Fruit fly (Drosophila melanogaster) whole organism, embryonic: ENCODE data around the gene mio.

Experiments used
- Bdp1 ChIP-seq: fragments of 200-800 bp; sonication (Bioruptor generic); optimal IDR thresholded peaks from 3 replicates; lab custom pipeline; 2016; ENCODE audit warnings: missing biosample characterization, missing genetic modification characterization
- Blimp-1 ChIP-seq: fragments of 200-800 bp; sonication (Bioruptor generic); optimal IDR thresholded peaks from 3 replicates; lab custom pipeline; 2018; ENCODE audit warnings: missing biosample characterization, missing genetic modification characterization, mild to moderate bottlenecking, moderate library complexity, missing genetic modification reagents
- CG11723 ChIP-seq: fragments of 200-800 bp; sonication (Bioruptor generic); optimal IDR thresholded peaks from 2 replicates; lab custom pipeline; 2017; ENCODE audit warnings: missing biosample characterization, mild to moderate bottlenecking, missing genetic modification characterization
- CG12659 ChIP-seq: fragments of 200-800 bp; sonication (Bioruptor generic); optimal IDR thresholded peaks from 3 replicates; lab custom pipeline; 2017; ENCODE audit warnings: mild to moderate bottlenecking, missing biosample characterization, missing genetic modification reagents, missing genetic modification characterization
- CG13296 ChIP-seq: fragments of 200-800 bp; sonication (Bioruptor generic); optimal IDR thresholded peaks from 3 replicates; lab custom pipeline; 2018; ENCODE audit warnings: missing biosample characterization, mild to moderate bottlenecking, missing genetic modification characterization
- CG13894 ChIP-seq: fragments of 200-800 bp; sonication (Bioruptor generic); optimal IDR thresholded peaks from 3 replicates; lab custom pipeline; 2018; ENCODE audit warnings: missing biosample characterization, mild to moderate bottlenecking, missing genetic modification characterization, moderate library complexity
- CG14441 ChIP-seq: fragments of 200-800 bp; sonication (Bioruptor generic); IDR thresholded peaks from 2 replicates; pipeline ENCODE4 v1.3.6; 2022; ENCODE audit warnings: missing biosample characterization, missing genetic modification characterization
- CG15514 ChIP-seq: fragments of 200-800 bp; sonication (Bioruptor generic); optimal IDR thresholded peaks from 3 replicates; lab custom pipeline; 2017; ENCODE audit warnings: missing biosample characterization, missing genetic modification characterization, mild to moderate bottlenecking, moderate library complexity, missing genetic modification reagents
- CG16813 ChIP-seq: fragments of 200-800 bp; sonication (Bioruptor generic); IDR thresholded peaks from 3 replicates; pipeline ENCODE4 v1.3.6; 2022; ENCODE audit warnings: missing biosample characterization, missing genetic modification characterization; ENCODE audit not compliant: partially characterized antibody
- CG18262 ChIP-seq: fragments of 200-800 bp; optimal IDR thresholded peaks from 3 replicates; lab custom pipeline; 2019; ENCODE audit warnings: missing biosample characterization, mild to moderate bottlenecking, missing genetic modification characterization, moderate library complexity
- CG18619 ChIP-seq: fragments of 200-800 bp; sonication (Bioruptor generic); optimal IDR thresholded peaks from 3 replicates; lab custom pipeline; 2017; ENCODE audit warnings: missing biosample characterization, mild to moderate bottlenecking, missing genetic modification characterization
- CG31224 ChIP-seq: fragments of 200-800 bp; sonication (Bioruptor generic); IDR thresholded peaks from 2 replicates; pipeline ENCODE4 v1.3.6; 2022; ENCODE audit warnings: missing biosample characterization, missing genetic modification characterization
- CG3281 ChIP-seq: fragments of 200-800 bp; sonication (Bioruptor generic); optimal IDR thresholded peaks from 3 replicates; lab custom pipeline; 2017; ENCODE audit warnings: missing biosample characterization, mild to moderate bottlenecking, missing genetic modification characterization
- CG4360 ChIP-seq: fragments of 200-800 bp; sonication (Bioruptor generic); IDR thresholded peaks from 2 replicates; pipeline ENCODE4 v1.3.6; 2022; ENCODE audit warnings: missing biosample characterization, missing genetic modification characterization
- CG4730 ChIP-seq: fragments of 200-800 bp; sonication (Bioruptor generic); IDR thresholded peaks from 2 replicates; pipeline ENCODE4 v1.3.6; 2022; ENCODE audit warnings: missing biosample characterization, missing genetic modification characterization
- CG7271 ChIP-seq: fragments of 200-800 bp; sonication (Bioruptor generic); optimal IDR thresholded peaks from 2 replicates; lab custom pipeline; 2018; ENCODE audit warnings: missing biosample characterization, mild to moderate bottlenecking, missing genetic modification characterization, moderate library complexity
- CG9215 ChIP-seq: fragments of 200-800 bp; sonication (Bioruptor generic); IDR thresholded peaks from 2 replicates; pipeline ENCODE4 v1.3.6; 2022; ENCODE audit warnings: missing biosample characterization, missing genetic modification characterization
- CG9437 ChIP-seq: fragments of 200-800 bp; sonication (Bioruptor generic); optimal IDR thresholded peaks from 2 replicates; lab custom pipeline; 2018; ENCODE audit warnings: missing biosample characterization, mild to moderate bottlenecking, missing genetic modification characterization
- CG9609 ChIP-seq: fragments of 200-800 bp; sonication (Bioruptor generic); optimal IDR thresholded peaks from 3 replicates; lab custom pipeline; 2016; ENCODE audit warnings: missing biosample characterization, missing genetic modification characterization
- Dad ChIP-seq: fragments of 200-800 bp; sonication (Bioruptor generic); optimal IDR thresholded peaks from 3 replicates; lab custom pipeline; 2016; ENCODE audit warnings: missing biosample characterization, missing genetic modification characterization
- Ets97D ChIP-seq: fragments of 200-800 bp; sonication (Bioruptor generic); optimal IDR thresholded peaks from 3 replicates; lab custom pipeline; 2016; ENCODE audit warnings: missing biosample characterization, missing genetic modification characterization
- Fer2 ChIP-seq: fragments of 200-800 bp; sonication (Bioruptor generic); optimal IDR thresholded peaks from 2 replicates; lab custom pipeline; 2018; ENCODE audit warnings: missing biosample characterization, mild to moderate bottlenecking, missing genetic modification characterization, moderate library complexity
- Gsc ChIP-seq: fragments of 200-800 bp; sonication (Bioruptor generic); IDR thresholded peaks from 2 replicates; pipeline ENCODE4 v1.3.6; 2022; ENCODE audit warnings: missing biosample characterization, missing genetic modification characterization
- H2.0 ChIP-seq: fragments of 200-800 bp; sonication (Bioruptor generic); IDR thresholded peaks from 2 replicates; pipeline ENCODE4 v1.3.6; 2022; ENCODE audit warnings: missing biosample characterization, missing genetic modification characterization
- Hr78 ChIP-seq, 2 experiments: fragments of 200-800 bp in 1 of 2; fragments of >200 bp in 1 of 2; sonication (Bioruptor generic) in 1 of 2; optimal IDR thresholded peaks; 2 replicates each; lab custom pipeline; 2017 to 2019; ENCODE audit warnings: missing biosample characterization in 2 of 2, missing genetic modification characterization in 2 of 2, mild to moderate bottlenecking in 1 of 2, moderate library complexity in 1 of 2
- MESR4 ChIP-seq: fragments of 200-800 bp; sonication (Bioruptor generic); optimal IDR thresholded peaks from 2 replicates; lab custom pipeline; 2018; ENCODE audit warnings: missing biosample characterization, mild to moderate bottlenecking, missing genetic modification characterization, moderate library complexity
- Vsx1 ChIP-seq: fragments of 200-800 bp; sonication (Bioruptor generic); optimal IDR thresholded peaks from 2 replicates; lab custom pipeline; 2017; ENCODE audit warnings: missing biosample characterization, mild to moderate bottlenecking, missing genetic modification characterization, missing genetic modification reagents
- ab ChIP-seq: fragments of 200-800 bp; sonication (Bioruptor generic); optimal IDR thresholded peaks from 2 replicates; lab custom pipeline; 2016; ENCODE audit warnings: missing biosample characterization, missing genetic modification characterization
- amos ChIP-seq: fragments of 200-800 bp; sonication (Bioruptor generic); IDR thresholded peaks from 2 replicates; pipeline ENCODE4 v1.3.6; 2022; ENCODE audit warnings: missing biosample characterization, missing genetic modification characterization; ENCODE audit not compliant: partially characterized antibody
- cg ChIP-seq: fragments of 200-800 bp; sonication (Bioruptor generic); optimal IDR thresholded peaks from 3 replicates; lab custom pipeline; 2019; ENCODE audit warnings: missing biosample characterization, mild to moderate bottlenecking, missing genetic modification characterization, moderate library complexity
- ems ChIP-seq: fragments of 200-800 bp; sonication (Bioruptor generic); optimal IDR thresholded peaks from 3 replicates; lab custom pipeline; 2016; ENCODE audit warnings: missing biosample characterization, missing genetic modification characterization
- esg ChIP-seq: fragments of 200-800 bp; sonication (Bioruptor generic); conservative IDR thresholded peaks from 2 replicates; pipeline ENCODE4 v1.3.6; 2022; ENCODE audit warnings: missing biosample characterization, missing genetic modification characterization
- gcm ChIP-seq: fragments of 200-800 bp; sonication (Bioruptor generic); optimal IDR thresholded peaks from 2 replicates; lab custom pipeline; 2019; ENCODE audit warnings: missing biosample characterization, mild to moderate bottlenecking, missing genetic modification characterization, moderate library complexity
- gfzf ChIP-seq: fragments of 200-800 bp; sonication (Bioruptor generic); optimal IDR thresholded peaks from 2 replicates; lab custom pipeline; 2016; ENCODE audit warnings: missing biosample characterization, mild to moderate bottlenecking, missing genetic modification characterization, moderate library complexity
- grn ChIP-seq: fragments of 200-800 bp; sonication (Bioruptor generic); optimal IDR thresholded peaks from 3 replicates; lab custom pipeline; 2017; ENCODE audit warnings: missing biosample characterization, missing genetic modification characterization
- gro ChIP-seq: fragments of 200-800 bp; sonication (Bioruptor generic); optimal IDR thresholded peaks from 2 replicates; lab custom pipeline; 2016; ENCODE audit warnings: missing biosample characterization, missing genetic modification characterization
- h ChIP-seq: fragments of >200 bp; optimal IDR thresholded peaks from 2 replicates; lab custom pipeline; 2017
- lilli ChIP-seq: fragments of 200-800 bp; sonication (Bioruptor generic); optimal IDR thresholded peaks from 3 replicates; lab custom pipeline; 2016; ENCODE audit warnings: missing biosample characterization, missing genetic modification characterization
- pros ChIP-seq: fragments of 200-800 bp; sonication (Bioruptor generic); optimal IDR thresholded peaks from 3 replicates; lab custom pipeline; 2019; ENCODE audit warnings: missing biosample characterization, mild to moderate bottlenecking, missing genetic modification characterization, moderate library complexity
- pzg ChIP-seq: fragments of 200-800 bp; sonication (Bioruptor generic); optimal IDR thresholded peaks from 3 replicates; lab custom pipeline; 2018; ENCODE audit warnings: missing biosample characterization, mild to moderate bottlenecking, missing genetic modification characterization, moderate library complexity
- row ChIP-seq: fragments of 200-800 bp; sonication (Bioruptor generic); IDR thresholded peaks from 3 replicates; pipeline ENCODE4 v1.3.6; 2022; ENCODE audit warnings: missing biosample characterization, missing genetic modification characterization
- sima ChIP-seq: fragments of 200-800 bp; sonication (Bioruptor generic); optimal IDR thresholded peaks from 2 replicates; lab custom pipeline; 2016; ENCODE audit warnings: missing biosample characterization, missing genetic modification characterization
- sisA ChIP-seq: fragments of 200-800 bp; sonication (Bioruptor generic); IDR thresholded peaks from 2 replicates; pipeline ENCODE4 v1.3.6; 2022; ENCODE audit warnings: missing biosample characterization, missing genetic modification characterization
- sna ChIP-seq: fragments of 200-800 bp; sonication (Bioruptor generic); IDR thresholded peaks from 2 replicates; pipeline ENCODE4 v1.3.6; 2022; ENCODE audit warnings: missing biosample characterization, missing genetic modification characterization; ENCODE audit not compliant: partially characterized antibody
- sqz ChIP-seq: fragments of 200-800 bp; sonication (Bioruptor generic); optimal IDR thresholded peaks from 3 replicates; lab custom pipeline; 2018; ENCODE audit warnings: missing biosample characterization, mild to moderate bottlenecking, missing genetic modification characterization
- tin ChIP-seq: fragments of 200-800 bp; sonication (Bioruptor generic); optimal IDR thresholded peaks from 3 replicates; lab custom pipeline; 2016; ENCODE audit warnings: missing biosample characterization, missing genetic modification characterization
- trem ChIP-seq: fragments of 200-800 bp; optimal IDR thresholded peaks from 3 replicates; lab custom pipeline; 2019; ENCODE audit warnings: missing biosample characterization, mild to moderate bottlenecking, missing genetic modification characterization, moderate library complexity
- twi ChIP-seq: fragments of 200-800 bp; optimal IDR thresholded peaks from 2 replicates; lab custom pipeline; 2019; ENCODE audit warnings: missing biosample characterization, mild to moderate bottlenecking, missing genetic modification characterization, moderate library complexity
- vvl ChIP-seq: fragments of 200-800 bp; sonication (Bioruptor generic); IDR thresholded peaks from 2 replicates; pipeline ENCODE4 v1.3.6; 2022; ENCODE audit warnings: missing biosample characterization, missing genetic modification characterization
- zen2 ChIP-seq: fragments of 200-800 bp; sonication (Bioruptor generic); IDR thresholded peaks from 3 replicates; pipeline ENCODE4 v1.3.6; 2022; ENCODE audit warnings: missing biosample characterization, missing genetic modification characterization; ENCODE audit not compliant: partially characterized antibody

Gene mio

dm6 chr2L:2177312-2177968 is 39.6 kb upstream of the mio start (continued):
- TF ChIP-seq CG3281 (peak; percentile 49), CG4730 (no peak), CG18262 (tag; lab: Kevin White, UChicago) (peak; percentile 37), gfzf (GFP tag; lab: Kevin White, UChicago) (no peak), Gsc (GFP tag; lab: Robert Waterston, UW) (no peak), CG11723 (GFP tag; lab: Kevin White, UChicago) (no peak), CG9437 (GFP tag; lab: Kevin White, UChicago) (peak; percentile 29), h (no peak), CG14441 (GFP tag; lab: Robert Waterston, UW) (peak; percentile 48), CG12659 (peak; percentile 45), gro (GFP tag; lab: Kevin White, UChicago) (peak; percentile 62), Fer2 (no peak), Bdp1 (no peak), CG9609 (GFP tag; lab: Kevin White, UChicago) (peak; percentile 28), trem (tag; lab: Kevin White, UChicago) (no peak), CG15514 (GFP tag; lab: Kevin White, UChicago) (peak; percentile 30), sna (GFP tag; lab: Robert Waterston, UW) (no peak), lilli (GFP tag; lab: Kevin White, UChicago) (peak; percentile 64), ab (peak; percentile 54), esg (GFP tag; lab: Robert Waterston, UW) (peak; percentile 23; the same call in 1 of the 2 replicates), CG31224 (GFP tag; lab: Robert Waterston, UW) (no peak), Vsx1 (GFP tag; lab: Kevin White, UChicago) (no peak), Ets97D (GFP tag; lab: Kevin White, UChicago) (no peak), Hr78 (GFP tag; optimal IDR thresholded peaks at IDR 0.05; lab: Kevin White, UChicago) (no peak), ems (GFP tag; lab: Kevin White, UChicago) (peak; percentile 9), sqz (GFP tag; lab: Kevin White, UChicago) (no peak), pros (GFP tag; lab: Kevin White, UChicago) (peak; percentile 6), cg (GFP tag; lab: Kevin White, UChicago) (no peak), CG7271 (tag; lab: Kevin White, UChicago) (no peak), CG9215 (GFP tag; lab: Robert Waterston, UW) (0 out of 2 replicates have a peak, but pooled peaks have one; percentile 31), vvl (GFP tag; lab: Robert Waterston, UW) (peak; percentile 66), tin (GFP tag; lab: Kevin White, UChicago) (no peak), CG13296 (GFP tag; lab: Kevin White, UChicago) (no peak), CG18619 (GFP tag; lab: Kevin White, UChicago) (peak; percentile 39), amos (no peak), CG16813 (GFP tag; lab: Robert Waterston, UW) (no peak), Blimp-1 (GFP tag; lab: Kevin White, UChicago) (peak; percentile 41), gcm (GFP tag; lab: Kevin White, UChicago) (no peak), CG13894 (no peak), twi (tag; lab: Kevin White, UChicago) (no peak), row (peak; percentile 68), CG4360 (GFP tag; lab: Robert Waterston, UW) (no peak), grn (peak; percentile 63), Dad (no peak), MESR4 (no peak), zen2 (GFP tag; lab: Robert Waterston, UW) (no peak), H2.0 (GFP tag; lab: Robert Waterston, UW) (0 out of 2 replicates have a peak, but pooled peaks have one; percentile 17), sima (GFP tag; lab: Kevin White, UChicago) (no peak), pzg (no peak), sisA (GFP tag; lab: Robert Waterston, UW) (peak; percentile 34; the same call in 1 of the 2 replicates)
